Fruit fly (Drosophila melanogaster): ENCODE results near the gene CG43057.
A peak's percentile ranks its signal among the peaks of the same experiment; 100 is the strongest.

The CG43057 gene

DNA sequence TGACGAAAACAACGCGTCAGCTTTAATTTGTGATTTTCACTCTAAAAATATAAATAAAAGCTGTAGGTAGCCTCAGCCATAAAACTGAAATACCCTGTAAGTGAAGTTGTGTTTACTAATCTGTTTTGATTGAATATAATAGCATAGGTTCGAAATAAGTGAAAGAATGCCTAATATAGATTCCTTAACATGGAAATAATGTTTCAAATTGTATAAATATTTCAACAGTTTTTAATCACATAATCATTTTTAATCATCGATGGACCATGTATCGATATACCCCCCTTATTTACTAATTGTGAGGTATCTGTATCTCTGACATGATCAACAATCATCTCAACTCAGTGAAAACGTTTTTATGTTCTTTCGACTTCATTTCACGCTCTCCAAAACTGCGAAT, 11.6 kb upstream of the CG43057 start (continued):
- TF ChIP-seq sim (GFP tag; IDR thresholded peaks at IDR 0.05) (no peak), CG33213 (GFP tag; optimal IDR thresholded peaks at IDR 0.05) (no peak), CG14014 (GFP tag; IDR thresholded peaks at IDR 0.05) (0 out of 2 replicates have a peak, but pooled peaks have one; percentile 5), CG34224 (GFP tag; IDR thresholded peaks at IDR 0.05; ENCODE audit: partially characterized antibody) (no peak), tx (GFP tag; optimal IDR thresholded peaks at IDR 0.05) (no peak), Hand (GFP tag; optimal IDR thresholded peaks at IDR 0.05) (no peak)

dm6 chr2L:8242186-8242585, 1.6 kb downstream of the CG43057 start, which contains the start of gene CG14277:
Gene CG14277, plus strand, starts transcription at chr2L:8242486.
- TF ChIP-seq jigr1 (GFP tag; IDR thresholded peaks at IDR 0.05) (no peak), lilli (GFP tag; optimal IDR thresholded peaks at IDR 0.05) (no peak), row (GFP tag; IDR thresholded peaks at IDR 0.05) (no peak), CG10654 (GFP tag; optimal IDR thresholded peaks at IDR 0.05) (no peak), btn (GFP tag; optimal IDR thresholded peaks at IDR 0.05) (no peak), grn (GFP tag; optimal IDR thresholded peaks at IDR 0.05) (no peak), Awh (GFP tag; IDR thresholded peaks at IDR 0.05) (no peak), CG17568 (GFP tag; optimal IDR thresholded peaks at IDR 0.05) (no peak), CG5180 (GFP tag; optimal IDR thresholded peaks at IDR 0.05) (no peak), Hsf (GFP tag; optimal IDR thresholded peaks at IDR 0.05) (no peak), amos (GFP tag; IDR thresholded peaks at IDR 0.05; ENCODE audit: partially characterized antibody) (no peak), CG17186 (GFP tag; optimal IDR thresholded peaks at IDR 0.05) (no peak), psq (GFP tag; optimal IDR thresholded peaks at IDR 0.05) (no peak), NFAT (GFP tag; IDR thresholded peaks at IDR 0.05) (no peak), C15 (GFP tag; IDR thresholded peaks at IDR 0.05) (no peak)

DNA sequence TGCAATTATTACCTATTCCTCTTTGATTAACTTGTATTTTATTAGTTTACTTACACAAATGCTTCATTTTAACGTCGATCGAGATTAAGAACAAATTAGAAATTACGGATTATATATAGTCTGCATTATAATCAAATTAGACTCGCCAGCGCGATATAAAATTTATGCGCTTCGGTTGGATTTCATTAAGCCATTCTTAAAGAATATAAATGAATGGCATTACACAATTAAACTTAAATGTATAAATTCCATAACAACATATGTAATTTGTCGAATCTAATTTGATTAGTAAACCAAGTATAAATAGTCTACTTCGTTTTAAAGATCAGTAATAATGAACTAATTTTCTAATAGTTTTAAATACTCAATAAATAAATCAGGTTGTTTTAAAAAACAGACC, 2.1 kb downstream of the CG43057 start, which contains the start of gene Spn28F:
TSS of gene Spn28F (minus strand) at position 101 of the 400 bp plus-strand sequence.
- no peak for TF ChIP-seq CG17568 (GFP tag; optimal IDR thresholded peaks at IDR 0.05)
- TF ChIP-seq CG6689 (GFP tag; IDR thresholded peaks at IDR 0.05) = no peak
- no peak for TF ChIP-seq CG1529 (GFP tag; optimal IDR thresholded peaks at IDR 0.05)
- TF ChIP-seq ci (GFP tag; IDR thresholded peaks at IDR 0.05) = no peak
- no peak for TF ChIP-seq CG11398 (GFP tag; optimal IDR thresholded peaks at IDR 0.05)
- TF ChIP-seq Taf1 (GFP tag; IDR thresholded peaks at IDR 0.05) = no peak
- TF ChIP-seq CG8944 (GFP tag; optimal IDR thresholded peaks at IDR 0.05) = no peak
- TF ChIP-seq hkb (optimal IDR thresholded peaks at IDR 0.05) = no peak
- TF ChIP-seq hkb (GFP tag; IDR thresholded peaks at IDR 0.05) = no peak
- TF ChIP-seq Hmr (GFP tag; optimal IDR thresholded peaks at IDR 0.05) = no peak
- no peak for TF ChIP-seq CG17385 (GFP tag; optimal IDR thresholded peaks at IDR 0.05)
- TF ChIP-seq sim (GFP tag; IDR thresholded peaks at IDR 0.05) = no peak
- no peak for TF ChIP-seq zfh2 (GFP tag; optimal IDR thresholded peaks at IDR 0.05)
- no peak for TF ChIP-seq CG9215 (GFP tag; IDR thresholded peaks at IDR 0.05)
- TF ChIP-seq CG18599 (GFP tag; optimal IDR thresholded peaks at IDR 0.05) = no peak
- no peak for TF ChIP-seq btn (GFP tag; optimal IDR thresholded peaks at IDR 0.05)

- peak; percentile 94 for TF ChIP-seq inv (GFP tag; IDR thresholded peaks at IDR 0.05; ENCODE audit: partially characterized antibody)
- TF ChIP-seq grn (GFP tag; optimal IDR thresholded peaks at IDR 0.05) = peak; percentile 11
- peak; percentile 90 for TF ChIP-seq CG42726 (GFP tag; IDR thresholded peaks at IDR 0.05; ENCODE audit: partially characterized antibody)
- TF ChIP-seq mld (GFP tag; IDR thresholded peaks at IDR 0.05; ENCODE audit: partially characterized antibody) = peak; percentile 82
- TF ChIP-seq BtbVII (GFP tag; optimal IDR thresholded peaks at IDR 0.05) = peak; percentile 18
- TF ChIP-seq Xbp1 (GFP tag; optimal IDR thresholded peaks at IDR 0.05) = peak; percentile 23
- TF ChIP-seq HLHmδ (GFP tag; optimal IDR thresholded peaks at IDR 0.05) = peak; percentile 19
- no peak for TF ChIP-seq CG16863 (GFP tag; optimal IDR thresholded peaks at IDR 0.05)
- peak; percentile 40 for TF ChIP-seq CG9797 (GFP tag; optimal IDR thresholded peaks at IDR 0.05)
- 0 out of 3 replicates have a peak, but pooled peaks have one; percentile 8 for TF ChIP-seq otp (GFP tag; IDR thresholded peaks at IDR 0.05)
- no peak for TF ChIP-seq CG10959 (GFP tag; IDR thresholded peaks at IDR 0.05)
- TF ChIP-seq Sry-δ (GFP tag; optimal IDR thresholded peaks at IDR 0.05) = peak; percentile 93
- no peak for TF ChIP-seq fd3F (GFP tag; optimal IDR thresholded peaks at IDR 0.05)
- TF ChIP-seq Bgb (GFP tag; IDR thresholded peaks at IDR 0.05; ENCODE audit: partially characterized antibody) = peak; percentile 97
- peak; percentile 86 for TF ChIP-seq Med (GFP tag)
Observed at dm6 chr2L:8239712-8240245, 4.0 kb downstream of the CG43057 start, which contains the start of gene Pvr. Gene Pvr, minus strand, starts transcription at chr2L:8239878.

All from whole organism, embryonic.